Worm (Caenorhabditis elegans): ENCODE measurements around the gene ZC317.7.

DNA sequence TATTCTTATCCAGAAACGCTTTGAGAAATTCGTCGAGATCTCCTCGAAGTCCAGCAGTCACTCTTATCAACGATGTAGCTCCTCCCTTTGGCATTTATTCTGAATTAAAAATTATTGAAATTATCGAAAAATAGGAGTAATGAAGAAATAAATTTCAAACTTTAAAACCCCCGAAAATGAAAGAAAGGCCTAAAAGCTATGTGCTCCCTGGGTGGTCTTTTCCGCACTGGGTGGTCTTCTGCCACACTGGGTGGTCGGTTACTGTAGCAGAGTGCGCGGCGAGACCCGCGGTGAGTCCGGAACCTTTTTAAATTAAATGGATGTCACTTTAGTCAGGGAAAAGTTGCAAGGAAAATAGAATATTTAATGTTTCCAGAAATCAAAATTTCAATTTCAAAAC, 31.8 kb downstream of the ZC317.7 start, which contains the start of gene snpc-1.3:
- TF ChIP-seq ref-1 (GFP tag; conservative IDR thresholded peaks at IDR 0.05) = no peak
- TF ChIP-seq flt-1 (GFP tag; IDR thresholded peaks at IDR 0.05) = no peak
- no peak for TF ChIP-seq med-1 (GFP tag; optimal IDR thresholded peaks at IDR 0.05; ENCODE audit: insufficient read depth)

Measured in whole organism, midembryonic.